Worm (Caenorhabditis elegans) whole organism, midembryonic: Measurements from ENCODE around the gene cyp-33C11.

Source experiments
- T22C8.4 ChIP-seq: fragments of 200-800 bp; sonication (Bioruptor generic); IDR thresholded peaks from 2 replicates; pipeline ENCODE4 v1.3.6; 2022; ENCODE audit warnings: missing genetic modification characterization, missing compliant biosample characterization
- cog-1 ChIP-seq: sonication (generic microtip); optimal IDR thresholded peaks from 2 replicates; lab custom pipeline; 2016; ENCODE audit warnings: missing genetic modification characterization, missing compliant biosample characterization
- flt-1 ChIP-seq: fragments of 200-800 bp; sonication (Bioruptor generic); IDR thresholded peaks from 2 replicates; pipeline ENCODE4 v1.3.6; 2022; ENCODE audit warnings: missing genetic modification characterization, missing compliant biosample characterization
- klf-2 ChIP-seq: fragments of 200-800 bp; sonication (Bioruptor generic); conservative IDR thresholded peaks from 2 replicates; pipeline ENCODE4 v1.3.6; 2022; ENCODE audit warnings: missing genetic modification reagents, missing genetic modification characterization, missing compliant biosample characterization
- ref-1 ChIP-seq: fragments of 200-800 bp; sonication (Bioruptor generic); conservative IDR thresholded peaks from 2 replicates; pipeline ENCODE4 v1.3.6; 2022; ENCODE audit warnings: missing genetic modification reagents, missing genetic modification characterization, missing compliant biosample characterization
- tab-1 ChIP-seq: fragments of 200-800 bp; sonication (Bioruptor generic); IDR thresholded peaks from 2 replicates; pipeline ENCODE4 v1.3.6; 2022; ENCODE audit warnings: missing genetic modification characterization, missing compliant biosample characterization
- ztf-23 ChIP-seq: fragments of 200-800 bp; sonication (Bioruptor generic); IDR thresholded peaks from 2 replicates; pipeline ENCODE4 v1.3.6; 2022; ENCODE audit warnings: missing genetic modification reagents, missing genetic modification characterization, missing compliant biosample characterization

- TF ChIP-seq T22C8.4 (GFP tag; lab: Robert Waterston, UW) (no peak), cog-1 (tag; lab: Kevin White, UChicago) (no peak), flt-1 (GFP tag; lab: Robert Waterston, UW) (no peak), ztf-23 (no peak), ref-1 (GFP tag; lab: Robert Waterston, UW) (no peak), tab-1 (GFP tag; lab: Robert Waterston, UW) (no peak), klf-2 (GFP tag; lab: Robert Waterston, UW) (no peak)
Measured at ce11 chrV:762340-762739, 49.6 kb upstream of the cyp-33C11 start, which contains the start of gene srp-2.
